Worm (Caenorhabditis elegans): ENCODE measurements around the gene C02F5.2.

The C02F5.2 gene

ce11 chrIII:8217919-8218318, 31.5 kb upstream of the C02F5.2 start, which contains the start of gene C30A5.16:
Gene C30A5.16, plus strand, starts transcription at chrIII:8218219.
- TF ChIP-seq hmbx-1 (tag; optimal IDR thresholded peaks at IDR 0.05): no peak
- no peak for TF ChIP-seq hmg-4 (GFP tag; optimal IDR thresholded peaks at IDR 0.05)
- TF ChIP-seq ama-1 (optimal IDR thresholded peaks at IDR 0.05): no peak
- TF ChIP-seq pes-1 (GFP tag; IDR thresholded peaks at IDR 0.05): no peak
- no peak for TF ChIP-seq F13C5.2 (tag; optimal IDR thresholded peaks at IDR 0.05)
- TF ChIP-seq tbx-11 (GFP tag; IDR thresholded peaks at IDR 0.05): no peak
- no peak for TF ChIP-seq flt-1 (GFP tag; IDR thresholded peaks at IDR 0.05)
- TF ChIP-seq ets-7 (tag; optimal IDR thresholded peaks at IDR 0.05): no peak
- TF ChIP-seq tra-4 (tag; optimal IDR thresholded peaks at IDR 0.05): no peak
- no peak for TF ChIP-seq scrt-1 (GFP tag; IDR thresholded peaks at IDR 0.05)
- TF ChIP-seq ceh-13 (GFP tag; optimal IDR thresholded peaks at IDR 0.05): no peak
- TF ChIP-seq hnd-1 (tag; optimal IDR thresholded peaks at IDR 0.05): no peak
- TF ChIP-seq ceh-36 (tag; optimal IDR thresholded peaks at IDR 0.05): no peak
- no peak for TF ChIP-seq B0310.2 (tag; optimal IDR thresholded peaks at IDR 0.05)
- no peak for TF ChIP-seq aly-1 (tag; optimal IDR thresholded peaks at IDR 0.05)
- no peak for TF ChIP-seq sea-1 (GFP tag; conservative IDR thresholded peaks at IDR 0.05)

- TF ChIP-seq scrt-1 (GFP tag; IDR thresholded peaks at IDR 0.05) (no peak), hnd-1 (tag; optimal IDR thresholded peaks at IDR 0.05) (no peak), hmbx-1 (tag; optimal IDR thresholded peaks at IDR 0.05) (no peak), B0310.2 (tag; optimal IDR thresholded peaks at IDR 0.05) (no peak), ceh-13 (GFP tag; optimal IDR thresholded peaks at IDR 0.05) (no peak)
These were observed 29.3 kb upstream of the C02F5.2 start for ce11 chrIII:8220081-8220480.

- no peak for TF ChIP-seq hmg-4 (GFP tag; optimal IDR thresholded peaks at IDR 0.05)
- no peak for TF ChIP-seq tbx-37 (GFP tag; conservative IDR thresholded peaks at IDR 0.05)
- TF ChIP-seq sea-1 (GFP tag; conservative IDR thresholded peaks at IDR 0.05): no peak
- no peak for TF ChIP-seq ets-7 (tag; optimal IDR thresholded peaks at IDR 0.05)
- TF ChIP-seq scrt-1 (GFP tag; IDR thresholded peaks at IDR 0.05): no peak
- no peak for TF ChIP-seq ceh-36 (tag; optimal IDR thresholded peaks at IDR 0.05)
- TF ChIP-seq tra-4 (tag; optimal IDR thresholded peaks at IDR 0.05): no peak
These were observed 24.6 kb upstream of the C02F5.2 start, which contains the start of gene mob-4 for ce11 chrIII:8224769-8225168. Gene mob-4, plus strand, starts transcription at chrIII:8225097.

- TF ChIP-seq B0310.2 (tag; optimal IDR thresholded peaks at IDR 0.05) (no peak), flt-1 (GFP tag; IDR thresholded peaks at IDR 0.05) (no peak), ets-7 (tag; optimal IDR thresholded peaks at IDR 0.05) (no peak), sea-1 (GFP tag; conservative IDR thresholded peaks at IDR 0.05) (no peak)
These were observed 23.2 kb upstream of the C02F5.2 start, which contains the start of gene rfs-1 for ce11 chrIII:8226178-8226577. Gene rfs-1, plus strand, starts transcription at chrIII:8226478.

ce11 chrIII:8227511-8227910, 21.9 kb upstream of the C02F5.2 start, which contains the start of gene fbxl-1:
Gene fbxl-1, plus strand, starts transcription at chrIII:8227830.
- TF ChIP-seq aly-1 (tag; optimal IDR thresholded peaks at IDR 0.05) (no peak), tra-4 (tag; optimal IDR thresholded peaks at IDR 0.05) (no peak), ets-7 (tag; optimal IDR thresholded peaks at IDR 0.05) (no peak), F13C5.2 (tag; optimal IDR thresholded peaks at IDR 0.05) (peak; percentile 10), tbx-37 (GFP tag; conservative IDR thresholded peaks at IDR 0.05) (no peak)

ce11 chrIII:8228916-8229315, 20.5 kb upstream of the C02F5.2 start:
- no peak for TF ChIP-seq hmbx-1 (tag; optimal IDR thresholded peaks at IDR 0.05)
- TF ChIP-seq sea-1 (GFP tag; conservative IDR thresholded peaks at IDR 0.05): no peak
- no peak for TF ChIP-seq pes-1 (GFP tag; IDR thresholded peaks at IDR 0.05)
- TF ChIP-seq scrt-1 (GFP tag; IDR thresholded peaks at IDR 0.05): no peak
- TF ChIP-seq ets-7 (tag; optimal IDR thresholded peaks at IDR 0.05): no peak
- no peak for TF ChIP-seq tbx-37 (GFP tag; conservative IDR thresholded peaks at IDR 0.05)
- no peak for TF ChIP-seq tbx-11 (GFP tag; IDR thresholded peaks at IDR 0.05)

- TF ChIP-seq hnd-1 (tag; optimal IDR thresholded peaks at IDR 0.05): no peak
These were observed 19.9 kb upstream of the C02F5.2 start for ce11 chrIII:8229480-8229879.

- no peak for TF ChIP-seq tra-4 (tag; optimal IDR thresholded peaks at IDR 0.05)
- TF ChIP-seq hmbx-1 (tag; optimal IDR thresholded peaks at IDR 0.05): no peak
- no peak for TF ChIP-seq flt-1 (GFP tag; IDR thresholded peaks at IDR 0.05)
- TF ChIP-seq ets-7 (tag; optimal IDR thresholded peaks at IDR 0.05): no peak
- TF ChIP-seq scrt-1 (GFP tag; IDR thresholded peaks at IDR 0.05): no peak
- TF ChIP-seq F13C5.2 (tag; optimal IDR thresholded peaks at IDR 0.05): no peak
- no peak for TF ChIP-seq hnd-1 (tag; optimal IDR thresholded peaks at IDR 0.05)
- TF ChIP-seq tbx-11 (GFP tag; IDR thresholded peaks at IDR 0.05): no peak
- no peak for TF ChIP-seq tbx-37 (GFP tag; conservative IDR thresholded peaks at IDR 0.05)
- no peak for TF ChIP-seq sea-1 (GFP tag; conservative IDR thresholded peaks at IDR 0.05)
- TF ChIP-seq aly-1 (tag; optimal IDR thresholded peaks at IDR 0.05): no peak
- no peak for TF ChIP-seq ceh-36 (tag; optimal IDR thresholded peaks at IDR 0.05)
- TF ChIP-seq B0310.2 (tag; optimal IDR thresholded peaks at IDR 0.05): no peak
- TF ChIP-seq ama-1 (optimal IDR thresholded peaks at IDR 0.05): no peak
- TF ChIP-seq ceh-13 (GFP tag; optimal IDR thresholded peaks at IDR 0.05): no peak
- TF ChIP-seq pes-1 (GFP tag; IDR thresholded peaks at IDR 0.05): no peak
- TF ChIP-seq hmg-4 (GFP tag; optimal IDR thresholded peaks at IDR 0.05): no peak
These were observed 16.8 kb upstream of the C02F5.2 start, which contains the start of gene henn-1 for ce11 chrIII:8232634-8233033. Gene henn-1, plus strand, starts transcription at chrIII:8232651.

ce11 chrIII:8235358-8235757, 14.1 kb upstream of the C02F5.2 start, which contains the start of gene C02F5.14:
Gene C02F5.14, minus strand, starts transcription at chrIII:8235514.
- TF ChIP-seq aly-1 (tag; optimal IDR thresholded peaks at IDR 0.05) (no peak), hnd-1 (tag; optimal IDR thresholded peaks at IDR 0.05) (no peak)
